Worm (Caenorhabditis elegans) whole organism, L2 larva: Measurements from ENCODE around the gene F02A9.1.

ENCODE experiments used
- C34F6.9 ChIP-seq: fragments of 150-350 bp; optimal IDR thresholded peaks from 2 replicates; lab custom pipeline; 2014; ENCODE audit warnings: missing biosample characterization, missing genetic modification characterization
- F13H6.1 ChIP-seq: sonication (generic microtip); optimal IDR thresholded peaks from 2 replicates; lab custom pipeline; 2016; ENCODE audit warnings: missing genetic modification characterization, missing compliant biosample characterization
- R02D3.7 ChIP-seq: fragments of 150-350 bp; optimal IDR thresholded peaks from 2 replicates; lab custom pipeline; 2014; ENCODE audit warnings: missing biosample characterization, missing genetic modification characterization
- Y55F3AM.14 ChIP-seq: fragments of 200-800 bp; sonication (Bioruptor generic); optimal IDR thresholded peaks from 2 replicates; lab custom pipeline; 2018; ENCODE audit warnings: mild to moderate bottlenecking, missing genetic modification characterization, missing compliant biosample characterization
- ZK546.5 ChIP-seq: sonication (generic microtip); optimal IDR thresholded peaks from 2 replicates; lab custom pipeline; 2017; ENCODE audit warnings: missing biosample characterization, missing genetic modification characterization
- alr-1 ChIP-seq: fragments of 150-350 bp; optimal IDR thresholded peaks from 2 replicates; lab custom pipeline; 2014; ENCODE audit warnings: missing biosample characterization, missing genetic modification characterization
- ama-1 ChIP-seq: fragments of 150-350 bp; optimal IDR thresholded peaks from 2 replicates; lab custom pipeline; 2018; ENCODE audit warnings: inconsistent platforms
- ceh-16 ChIP-seq: fragments of 150-350 bp; optimal IDR thresholded peaks from 2 replicates; lab custom pipeline; 2014; ENCODE audit warnings: missing biosample characterization, missing genetic modification characterization
- crh-2 ChIP-seq: sonication (generic microtip); optimal IDR thresholded peaks from 2 replicates; lab custom pipeline; 2017; ENCODE audit warnings: missing biosample characterization, missing genetic modification characterization
- dmd-4 ChIP-seq: sonication (generic microtip); optimal IDR thresholded peaks from 2 replicates; lab custom pipeline; 2017; ENCODE audit warnings: missing biosample characterization, missing genetic modification characterization
- egl-27 ChIP-seq: sonication (generic microtip); optimal IDR thresholded peaks from 3 replicates; lab custom pipeline; 2017; ENCODE audit warnings: missing biosample characterization, missing genetic modification reagents, missing genetic modification characterization
- elt-1 ChIP-seq: fragments of 150-350 bp; optimal IDR thresholded peaks from 2 replicates; lab custom pipeline; 2014; ENCODE audit warnings: missing biosample characterization, missing genetic modification characterization
- fos-1 ChIP-seq: fragments of 150-350 bp; optimal IDR thresholded peaks from 2 replicates; lab custom pipeline; 2014; ENCODE audit warnings: missing biosample characterization, missing genetic modification characterization
- gmeb-1 ChIP-seq: fragments of 150-350 bp; optimal IDR thresholded peaks from 2 replicates; lab custom pipeline; 2014; ENCODE audit warnings: missing biosample characterization, missing genetic modification characterization
- lin-11 ChIP-seq: fragments of 150-350 bp; sonication (generic microtip); optimal IDR thresholded peaks from 2 replicates; lab custom pipeline; 2014; ENCODE audit warnings: missing biosample characterization, missing genetic modification characterization, inconsistent platforms, mixed read lengths
- lin-39 ChIP-seq: fragments of 150-350 bp; optimal IDR thresholded peaks from 2 replicates; lab custom pipeline; 2014; ENCODE audit warnings: missing biosample characterization, missing genetic modification reagents, missing genetic modification characterization
- lsy-2 ChIP-seq, 2 experiments: fragments of 150-350 bp in 1 of 2; sonication (generic microtip) in 1 of 2; optimal IDR thresholded peaks; 2 replicates each; lab custom pipeline; 2014 to 2017; ENCODE audit warnings: missing biosample characterization in 2 of 2, missing genetic modification characterization in 2 of 2
- mab-5 ChIP-seq: fragments of 150-350 bp; optimal IDR thresholded peaks from 2 replicates; lab custom pipeline; 2014; ENCODE audit warnings: missing biosample characterization, missing genetic modification characterization
- mdl-1 ChIP-seq, 2 experiments: fragments of 150-350 bp in 1 of 2; sonication (generic microtip) in 1 of 2; optimal IDR thresholded peaks; 2 replicates each; lab custom pipeline; 2017; ENCODE audit warnings: missing biosample characterization in 2 of 2, missing genetic modification characterization in 2 of 2
- nhr-10 ChIP-seq: sonication (generic microtip); optimal IDR thresholded peaks from 2 replicates; lab custom pipeline; 2017; ENCODE audit warnings: missing biosample characterization, missing genetic modification characterization
- nhr-11 ChIP-seq: fragments of 150-350 bp; optimal IDR thresholded peaks from 2 replicates; lab custom pipeline; 2014; ENCODE audit warnings: missing biosample characterization, missing genetic modification characterization
- nhr-12 ChIP-seq: fragments of 150-350 bp; optimal IDR thresholded peaks from 2 replicates; lab custom pipeline; 2014; ENCODE audit warnings: missing biosample characterization, missing genetic modification characterization
- nhr-129 ChIP-seq: fragments of 150-350 bp; optimal IDR thresholded peaks from 2 replicates; lab custom pipeline; 2014; ENCODE audit warnings: missing biosample characterization, missing genetic modification characterization
- nhr-21 ChIP-seq: fragments of 150-350 bp; optimal IDR thresholded peaks from 2 replicates; lab custom pipeline; 2014; ENCODE audit warnings: missing biosample characterization, missing genetic modification characterization
- nhr-23 ChIP-seq: fragments of 150-350 bp; optimal IDR thresholded peaks from 2 replicates; lab custom pipeline; 2014; ENCODE audit warnings: missing biosample characterization, missing genetic modification reagents, missing genetic modification characterization
- nhr-237 ChIP-seq: fragments of 150-350 bp; optimal IDR thresholded peaks from 2 replicates; lab custom pipeline; 2014; ENCODE audit warnings: missing biosample characterization, missing genetic modification characterization
- nhr-77 ChIP-seq: fragments of 150-350 bp; optimal IDR thresholded peaks from 2 replicates; lab custom pipeline; 2014; ENCODE audit warnings: missing biosample characterization, missing genetic modification characterization
- peb-1 ChIP-seq: fragments of 150-350 bp; optimal IDR thresholded peaks from 2 replicates; lab custom pipeline; 2014; ENCODE audit warnings: missing biosample characterization, missing genetic modification characterization
- skn-1 ChIP-seq: sonication (generic microtip); optimal IDR thresholded peaks from 2 replicates; lab custom pipeline; 2017; ENCODE audit warnings: missing biosample characterization, missing genetic modification characterization
- sma-3 ChIP-seq: sonication (generic microtip); optimal IDR thresholded peaks from 2 replicates; lab custom pipeline; 2016; ENCODE audit warnings: missing genetic modification reagents, missing genetic modification characterization, missing compliant biosample characterization
- sma-9 ChIP-seq, 2 experiments: fragments of 150-350 bp in 1 of 2; sonication (generic microtip) in 1 of 2; optimal IDR thresholded peaks; 2 replicates each; lab custom pipeline; 2014 to 2016; ENCODE audit warnings: missing genetic modification characterization in 2 of 2, mild to moderate bottlenecking in 1 of 2, missing biosample characterization in 1 of 2, missing compliant biosample characterization in 1 of 2, missing genetic modification reagents in 1 of 2, moderate library complexity in 1 of 2
- snpc-4 ChIP-seq: fragments of 150-350 bp; optimal IDR thresholded peaks from 2 replicates; lab custom pipeline; 2014; ENCODE audit warnings: missing biosample characterization, missing genetic modification characterization
- unc-55 ChIP-seq: fragments of 150-350 bp; sonication (generic microtip); optimal IDR thresholded peaks from 3 replicates; lab custom pipeline; 2014; ENCODE audit warnings: missing biosample characterization, missing genetic modification reagents, missing genetic modification characterization
- unc-62 ChIP-seq: fragments of 150-350 bp; optimal IDR thresholded peaks from 2 replicates; lab custom pipeline; 2014; ENCODE audit warnings: missing biosample characterization, missing genetic modification reagents, missing genetic modification characterization
- zag-1 ChIP-seq: fragments of 150-350 bp; optimal IDR thresholded peaks from 2 replicates; lab custom pipeline; 2014; ENCODE audit warnings: missing biosample characterization, missing genetic modification characterization
- ztf-1 ChIP-seq: fragments of 200-800 bp; sonication (Bioruptor generic); conservative IDR thresholded peaks from 2 replicates; pipeline ENCODE4 v1.3.6; 2022; ENCODE audit warnings: missing genetic modification characterization, missing compliant biosample characterization
- ztf-11 ChIP-seq: sonication (generic microtip); optimal IDR thresholded peaks from 2 replicates; lab custom pipeline; 2017; ENCODE audit warnings: missing biosample characterization, missing genetic modification characterization

Gene F02A9.1

DNA sequence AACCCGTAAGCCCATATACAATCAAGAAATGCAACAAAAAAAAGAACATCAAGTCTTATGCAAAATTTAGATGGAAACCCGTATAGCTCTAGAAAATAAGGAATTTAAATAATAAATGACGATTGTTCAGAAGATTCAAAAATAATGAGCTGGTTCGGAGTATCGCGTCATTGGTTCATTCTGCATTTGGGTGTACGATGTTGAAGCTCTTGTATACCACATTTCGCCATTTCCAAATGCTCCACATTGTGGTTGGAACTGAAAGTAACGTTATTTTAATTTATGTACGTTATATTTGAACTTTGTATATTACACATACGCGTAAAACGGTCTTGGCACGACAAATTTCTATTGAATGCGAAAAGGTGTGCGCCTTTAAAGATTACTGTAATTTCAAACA lies 17.3 kb downstream of the F02A9.1 start:
- TF ChIP-seq mab-5 (tag; lab: Kevin White, UChicago) (no peak), crh-2 (tag; lab: Kevin White, UChicago) (peak; percentile 21), lsy-2 (tag; optimal IDR thresholded peaks at IDR 0.05; lab: Kevin White, UChicago) (peak in 1 of 2 experiments; percentile 35), lin-39 (no peak), ceh-16 (tag; lab: Kevin White, UChicago) (no peak)
- TF ChIP-seq, all 48 proteins: peak for 2

- TF ChIP-seq ama-1 (lab: Kevin White, UChicago) (peak; percentile 80), nhr-11 (tag; lab: Kevin White, UChicago) (no peak), elt-1 (tag; lab: Kevin White, UChicago) (no peak), alr-1 (no peak), dmd-4 (no peak), nhr-23 (tag; lab: Kevin White, UChicago) (no peak), lsy-2 (tag; optimal IDR thresholded peaks at IDR 0.05; lab: Kevin White, UChicago) (peak in 1 of 2 experiments; percentile 40), lin-11 (no peak), nhr-77 (tag; lab: Kevin White, UChicago) (no peak), sma-3 (GFP tag; lab: Kevin White, UChicago) (no peak), ztf-11 (tag; lab: Kevin White, UChicago) (no peak), snpc-4 (tag; lab: Kevin White, UChicago) (no peak), crh-2 (tag; lab: Kevin White, UChicago) (peak; percentile 84), nhr-237 (no peak), nhr-10 (tag; lab: Kevin White, UChicago) (no peak), C34F6.9 (tag; lab: Kevin White, UChicago) (peak; percentile 41), peb-1 (no peak), skn-1 (tag; lab: Kevin White, UChicago) (peak; percentile 97), fos-1 (tag; lab: Kevin White, UChicago) (peak; percentile 16), sma-9 (GFP tag; optimal IDR thresholded peaks at IDR 0.05; lab: Kevin White, UChicago) (peak; percentile 62), sma-9 (tag; optimal IDR thresholded peaks at IDR 0.05; lab: Kevin White, UChicago) (no peak)
Observed at ce11 chrIII:9058959-9059534, 18.6 kb downstream of the F02A9.1 start, which contains the start of gene gst-1. Gene gst-1 (plus strand): TSS chrIII:9059331.

DNA sequence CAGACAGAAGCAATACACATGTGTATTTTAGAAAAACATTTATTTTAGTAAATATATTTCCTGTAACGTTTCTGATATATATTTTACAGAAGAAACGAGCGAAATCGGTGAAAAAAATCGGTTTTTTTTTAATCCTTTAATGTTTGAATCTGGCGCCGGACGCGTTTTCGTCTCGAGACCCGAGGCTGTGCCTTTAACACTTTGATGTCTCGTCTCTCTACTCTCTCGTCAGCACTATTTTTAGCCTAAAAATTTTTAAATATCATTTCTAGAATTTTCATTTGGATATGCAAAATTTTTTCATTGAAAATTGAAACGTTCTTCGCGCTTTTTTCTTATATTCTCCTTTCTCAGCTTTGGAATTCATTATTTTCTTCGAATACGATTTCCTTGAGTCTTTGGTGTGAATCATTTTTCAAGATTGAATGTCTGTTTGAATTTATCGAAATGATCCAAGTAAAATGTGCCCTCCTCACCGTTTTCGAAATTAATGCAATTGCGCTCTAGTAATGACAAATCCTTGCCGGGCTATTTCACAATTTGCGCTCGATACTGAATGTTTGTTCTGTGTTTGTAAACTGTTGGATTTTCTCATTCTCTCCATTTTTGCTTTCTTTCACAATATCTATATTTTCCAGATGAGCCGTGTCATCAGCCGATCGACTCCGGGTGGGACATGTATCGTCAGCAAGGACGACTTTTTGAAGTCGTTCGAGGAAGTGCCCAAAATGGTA lies 23.0 kb downstream of the F02A9.1 start, which contains the start of gene cls-2:
Gene cls-2 (plus strand): TSS at position 635 of the 734 bp plus-strand sequence.
- TF ChIP-seq egl-27 (tag; lab: Kevin White, UChicago) (no peak), zag-1 (tag; lab: Kevin White, UChicago) (no peak), unc-62 (no peak), F13H6.1 (no peak), C34F6.9 (tag; lab: Kevin White, UChicago) (peak; percentile 12), nhr-21 (tag; lab: Kevin White, UChicago) (no peak), ztf-1 (GFP tag; lab: Robert Waterston, UW) (no peak), nhr-12 (tag; lab: Kevin White, UChicago) (no peak), nhr-77 (tag; lab: Kevin White, UChicago) (no peak), skn-1 (tag; lab: Kevin White, UChicago) (no peak), lin-11 (no peak), nhr-129 (peak; percentile 60), mdl-1 (tag; optimal IDR thresholded peaks at IDR 0.05; lab: Kevin White, UChicago) (no peak), Y55F3AM.14 (GFP tag; lab: Kevin White, UChicago) (no peak), ZK546.5 (tag; lab: Kevin White, UChicago) (no peak), lsy-2 (tag; optimal IDR thresholded peaks at IDR 0.05; lab: Kevin White, UChicago) (peak in 1 of 2 experiments; percentile 23), crh-2 (tag; lab: Kevin White, UChicago) (peak; percentile 31), R02D3.7 (tag; lab: Kevin White, UChicago) (no peak), sma-3 (GFP tag; lab: Kevin White, UChicago) (no peak), gmeb-1 (no peak), mab-5 (tag; lab: Kevin White, UChicago) (no peak), nhr-11 (tag; lab: Kevin White, UChicago) (no peak), alr-1 (no peak), nhr-237 (no peak), unc-55 (GFP tag; lab: Kevin White, UChicago) (peak; percentile 17), ztf-11 (tag; lab: Kevin White, UChicago) (no peak)
